Worm (Caenorhabditis elegans): ENCODE results near the gene bli-2.

The bli-2 gene

DNA sequence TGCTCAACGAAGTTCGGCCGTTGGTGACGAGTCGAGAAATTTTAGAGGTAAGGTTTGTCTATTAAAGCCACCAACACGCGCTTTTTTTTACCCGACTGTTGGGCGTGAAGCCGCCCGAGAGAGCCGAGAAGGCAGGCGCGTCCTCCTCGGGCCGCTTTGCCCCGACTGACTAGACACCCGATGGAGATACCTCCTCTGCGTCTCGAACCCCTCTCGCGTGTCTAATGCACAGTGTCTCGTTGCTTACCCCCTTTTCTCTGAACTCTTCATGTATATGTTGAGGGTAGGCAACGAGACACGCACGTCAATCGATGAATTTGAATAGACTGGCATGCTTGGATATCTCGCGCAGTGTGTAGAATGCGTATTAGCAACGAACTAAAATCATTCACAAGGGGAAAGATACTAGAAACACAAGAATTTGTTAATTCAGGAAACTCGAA is 9.5 kb upstream of the bli-2 start:
- TF ChIP-seq unc-62 (GFP tag; optimal IDR thresholded peaks at IDR 0.05): no peak

DNA sequence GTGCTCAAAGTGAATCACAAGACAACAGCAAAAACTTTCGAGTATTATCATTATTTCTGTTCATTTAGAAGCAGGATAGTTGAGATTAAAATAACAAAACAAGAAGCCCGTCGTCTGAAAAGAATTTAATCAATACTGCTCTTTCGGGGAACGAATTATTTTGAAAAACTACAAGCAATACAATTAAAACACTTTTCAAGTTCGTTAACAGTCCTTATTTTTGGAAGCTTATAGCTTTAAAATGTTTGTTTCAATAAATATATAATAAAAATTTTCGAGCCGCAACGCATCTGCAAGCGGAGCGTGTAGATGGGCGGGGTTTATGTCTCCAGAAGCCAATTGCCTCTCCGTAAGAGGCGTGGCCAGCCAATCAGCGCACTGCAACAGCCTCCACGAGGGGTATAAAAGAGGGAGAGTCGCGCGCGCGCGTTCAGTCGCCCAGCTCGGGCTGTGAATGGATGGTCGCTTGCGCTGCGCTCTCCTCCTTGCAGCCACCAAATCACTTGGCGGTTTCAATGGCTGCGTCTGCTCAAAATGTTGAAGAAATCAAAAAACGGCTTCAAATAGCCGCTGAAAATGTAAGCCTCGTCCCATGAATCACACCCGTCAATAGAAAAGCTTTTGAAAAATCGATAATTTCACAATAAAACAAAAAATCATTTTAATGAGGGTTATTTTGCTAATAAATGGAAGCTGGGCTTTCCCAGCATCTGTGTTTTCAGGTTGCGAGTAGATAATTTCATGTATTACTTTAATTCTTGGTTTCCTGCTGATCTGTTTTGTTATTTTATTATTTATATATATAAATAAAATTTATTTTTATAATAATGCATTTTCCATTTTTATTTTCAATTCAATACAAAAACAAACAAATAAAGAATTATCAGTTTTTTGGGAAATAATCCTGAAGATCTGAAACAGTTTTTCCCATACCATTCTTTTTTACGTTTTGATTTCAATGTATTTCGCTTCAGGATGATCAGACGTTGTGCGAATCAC is 8.8 kb upstream of the bli-2 start, which contains the start of the genes ift-43 and mdt-26:
Gene ift-43 (minus strand): TSS at position 51 of the 999 bp plus-strand sequence.
Gene mdt-26 (plus strand): TSS at position 446 of the 999 bp plus-strand sequence.
- TF ChIP-seq unc-62 (GFP tag; optimal IDR thresholded peaks at IDR 0.05): no peak

- TF ChIP-seq unc-62 (GFP tag; optimal IDR thresholded peaks at IDR 0.05): no peak
Observed at ce11 chrII:5660155-5660554, 7.9 kb upstream of the bli-2 start.

ce11 chrII:5659675-5660074 is 7.4 kb upstream of the bli-2 start, which contains the start of gene fut-3:
TSS of gene fut-3 (minus strand) at chrII:5659775.
- TF ChIP-seq unc-62 (GFP tag; optimal IDR thresholded peaks at IDR 0.05): no peak

ce11 chrII:5654215-5654614 is 2.0 kb upstream of the bli-2 start, which contains the start of gene F59E12.1:
TSS of gene F59E12.1 (plus strand) at chrII:5654515.
- no peak for TF ChIP-seq unc-62 (GFP tag; optimal IDR thresholded peaks at IDR 0.05)

ce11 chrII:5651426-5651825 is 808 bp downstream of the bli-2 start:
- no peak for TF ChIP-seq unc-62 (GFP tag; optimal IDR thresholded peaks at IDR 0.05)

DNA sequence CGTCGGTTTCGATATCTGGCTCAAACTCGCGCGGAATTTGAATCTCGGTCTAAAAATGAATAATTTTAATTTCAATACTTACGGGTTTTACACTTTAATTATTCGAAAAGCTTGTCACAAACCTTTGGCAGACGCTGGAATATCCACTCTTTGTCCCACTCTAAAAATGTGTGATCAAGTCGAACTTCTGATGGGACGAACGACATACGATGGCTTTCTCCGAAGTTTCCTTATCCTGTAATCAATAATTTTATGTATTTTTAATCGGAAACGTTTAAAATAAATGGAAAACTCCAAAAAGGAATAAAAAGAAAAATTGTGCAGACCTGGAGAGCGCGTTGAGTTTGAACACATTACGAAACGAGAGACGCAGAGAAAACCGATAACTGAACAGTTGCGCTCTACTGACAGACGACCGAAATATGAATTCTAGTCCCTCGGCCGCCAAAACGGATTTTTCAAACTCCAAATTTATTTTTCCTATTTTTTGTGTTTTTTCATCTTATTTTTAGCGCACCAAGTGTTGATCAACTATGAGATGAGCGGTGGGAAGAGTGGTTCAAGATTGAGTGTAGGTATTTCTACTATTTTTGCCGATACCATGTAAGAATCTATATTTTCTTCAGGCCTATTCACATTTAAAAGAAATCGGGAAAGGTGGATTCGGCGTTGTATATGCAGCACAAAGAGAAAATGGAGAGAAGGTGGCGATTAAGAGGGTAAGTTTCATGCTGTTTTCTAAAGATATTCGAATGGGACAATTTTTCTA is 2.8 kb downstream of the bli-2 start, which contains the start of the genes sam-4, F59E12.17 and zyg-1:
Gene sam-4 (minus strand): TSS at position 51 of the 769 bp plus-strand sequence.
Gene F59E12.17 (minus strand): TSS at position 235 of the 769 bp plus-strand sequence.
Gene zyg-1 (plus strand): TSS at position 513 of the 769 bp plus-strand sequence.
- TF ChIP-seq unc-62 (GFP tag; optimal IDR thresholded peaks at IDR 0.05): no peak

DNA sequence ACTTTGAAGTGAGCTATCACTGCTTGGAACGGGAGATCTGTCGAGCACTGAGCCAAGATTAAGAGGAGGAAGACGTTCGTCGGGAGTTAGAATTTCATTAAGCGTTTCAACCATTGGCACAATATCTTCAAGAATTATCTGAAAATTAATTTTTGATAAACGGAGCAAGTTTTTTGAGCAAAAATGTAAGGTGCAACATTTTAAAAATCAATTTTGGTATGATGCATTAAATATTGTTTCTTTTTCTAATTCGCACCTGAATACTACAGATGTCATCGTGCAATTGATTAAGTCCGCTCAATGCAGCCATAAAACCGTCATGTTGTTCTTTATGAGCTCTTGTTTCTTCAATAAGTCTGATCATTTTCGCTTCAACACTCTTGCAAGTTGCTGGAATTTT is 4.0 kb downstream of the bli-2 start, which contains the start of gene ddl-1:
Gene ddl-1 (minus strand): TSS at position 101 of the 400 bp plus-strand sequence.
- TF ChIP-seq unc-62 (GFP tag; optimal IDR thresholded peaks at IDR 0.05): no peak

DNA sequence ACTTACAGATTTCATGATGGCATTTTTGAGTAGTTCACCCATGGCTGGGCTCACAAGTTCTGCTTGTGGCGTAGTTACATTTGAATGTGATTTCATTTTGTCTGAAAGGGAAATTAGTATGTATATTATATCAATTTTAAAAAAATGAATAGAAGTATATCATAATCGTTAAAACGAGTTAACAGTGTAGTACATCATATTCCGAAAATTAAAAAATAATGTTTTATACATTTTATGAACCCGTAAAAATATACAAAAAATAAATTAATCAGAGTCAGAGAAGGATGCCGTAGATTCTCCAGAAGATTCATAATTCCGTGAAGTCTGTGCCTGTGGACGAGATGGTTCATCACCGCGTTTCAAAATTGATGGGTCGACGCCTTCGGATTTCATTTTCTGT is 5.3 kb downstream of the bli-2 start, which contains the start of gene F59E12.9:
Gene F59E12.9 (minus strand): TSS at position 101 of the 400 bp plus-strand sequence.
- no peak for TF ChIP-seq unc-62 (GFP tag; optimal IDR thresholded peaks at IDR 0.05)

- TF ChIP-seq unc-62 (GFP tag; optimal IDR thresholded peaks at IDR 0.05): no peak
Observed at ce11 chrII:5642110-5642509, 10.1 kb downstream of the bli-2 start.

- no peak for TF ChIP-seq unc-62 (GFP tag; optimal IDR thresholded peaks at IDR 0.05)
Observed at ce11 chrII:5640362-5641079, 11.7 kb downstream of the bli-2 start.

ce11 chrII:5638059-5638458 is 14.2 kb downstream of the bli-2 start, which contains the start of gene F59E12.3:
TSS of gene F59E12.3 (plus strand) at chrII:5638359.
- TF ChIP-seq unc-62 (GFP tag; optimal IDR thresholded peaks at IDR 0.05): no peak

ce11 chrII:5636826-5637225 is 15.4 kb downstream of the bli-2 start, which contains the start of gene F59E12.8:
TSS of gene F59E12.8 (minus strand) at chrII:5636926.
- TF ChIP-seq unc-62 (GFP tag; optimal IDR thresholded peaks at IDR 0.05): no peak

DNA sequence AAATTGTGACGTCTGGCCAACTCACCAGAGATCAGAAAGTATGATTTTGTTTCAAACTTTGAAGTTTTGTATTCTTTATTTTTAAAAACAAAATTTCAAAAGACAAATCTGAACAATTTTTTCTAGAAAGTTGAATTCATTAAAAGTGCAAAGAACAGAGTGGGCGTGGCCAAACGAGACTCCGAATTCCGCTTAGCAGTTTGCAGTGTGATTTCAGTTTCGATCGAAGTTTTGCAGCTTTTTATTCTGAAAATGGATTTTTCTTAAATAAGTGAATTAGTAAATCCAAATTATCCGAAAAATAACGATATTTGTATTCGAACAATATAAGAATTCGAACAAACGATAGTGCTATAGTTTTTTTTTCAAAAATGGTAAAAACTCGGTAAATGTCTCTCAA is 18.8 kb downstream of the bli-2 start:
- TF ChIP-seq unc-62 (GFP tag; optimal IDR thresholded peaks at IDR 0.05): no peak

Data from whole organism, dauer.